Fruit fly (Drosophila melanogaster) whole organism, embryonic: Measurements from ENCODE around the gene Pex3.
A peak's percentile ranks its signal among the peaks of the same experiment; 100 is the strongest.

Experiments
- Antp ChIP-seq: fragments of 200-800 bp; sonication (Bioruptor generic); optimal IDR thresholded peaks from 3 replicates; lab custom pipeline; 2016; ENCODE audit warnings: missing biosample characterization, missing genetic modification characterization
- CG11247 ChIP-seq: fragments of 200-800 bp; sonication (Bioruptor generic); IDR thresholded peaks from 2 replicates; pipeline ENCODE4 v1.3.6; 2022; ENCODE audit warnings: missing biosample characterization, missing genetic modification characterization
- CG11504 ChIP-seq: fragments of 200-800 bp; sonication (Bioruptor generic); optimal IDR thresholded peaks from 3 replicates; lab custom pipeline; 2019; ENCODE audit warnings: missing biosample characterization, mild to moderate bottlenecking, missing genetic modification characterization, moderate library complexity
- CG11723 ChIP-seq: fragments of 200-800 bp; sonication (Bioruptor generic); optimal IDR thresholded peaks from 2 replicates; lab custom pipeline; 2017; ENCODE audit warnings: missing biosample characterization, mild to moderate bottlenecking, missing genetic modification characterization
- CG13123 ChIP-seq: fragments of 200-800 bp; sonication (Bioruptor generic); optimal IDR thresholded peaks from 2 replicates; lab custom pipeline; 2016; ENCODE audit warnings: missing biosample characterization, missing genetic modification characterization
- CG14860 ChIP-seq: fragments of 200-800 bp; sonication (Bioruptor generic); IDR thresholded peaks from 3 replicates; pipeline ENCODE4 v1.3.6; 2022; ENCODE audit warnings: missing biosample characterization, missing genetic modification characterization; ENCODE audit not compliant: partially characterized antibody
- CG1529 ChIP-seq: fragments of 200-800 bp; sonication (Bioruptor generic); optimal IDR thresholded peaks from 3 replicates; lab custom pipeline; 2018; ENCODE audit warnings: missing biosample characterization, missing genetic modification characterization
- CG17186 ChIP-seq: fragments of 200-800 bp; sonication (Bioruptor generic); optimal IDR thresholded peaks from 3 replicates; lab custom pipeline; 2017; ENCODE audit warnings: missing biosample characterization, missing genetic modification reagents, missing genetic modification characterization
- CG17328 ChIP-seq: fragments of 200-800 bp; sonication (Bioruptor generic); IDR thresholded peaks from 2 replicates; pipeline ENCODE4 v1.3.6; 2022; ENCODE audit warnings: missing biosample characterization, missing genetic modification characterization
- CG31388 ChIP-seq: fragments of 200-800 bp; sonication (Bioruptor generic); optimal IDR thresholded peaks from 2 replicates; lab custom pipeline; 2016; ENCODE audit warnings: missing biosample characterization, missing genetic modification characterization
- CG32772 ChIP-seq: fragments of 200-800 bp; sonication (Bioruptor generic); IDR thresholded peaks from 2 replicates; pipeline ENCODE4 v1.3.6; 2022; ENCODE audit warnings: missing biosample characterization, missing genetic modification characterization
- CG33213 ChIP-seq: fragments of 200-800 bp; sonication (Bioruptor generic); optimal IDR thresholded peaks from 3 replicates; lab custom pipeline; 2016; ENCODE audit warnings: missing biosample characterization, missing genetic modification characterization
- CG3995 ChIP-seq: fragments of 200-800 bp; sonication (Bioruptor generic); optimal IDR thresholded peaks from 3 replicates; lab custom pipeline; 2016; ENCODE audit warnings: missing biosample characterization, missing genetic modification characterization
- CG4404 ChIP-seq: fragments of 200-800 bp; sonication (Bioruptor generic); IDR thresholded peaks from 2 replicates; pipeline ENCODE4 v1.3.6; 2022; ENCODE audit warnings: missing biosample characterization, missing genetic modification characterization
- CG6654 ChIP-seq: fragments of 200-800 bp; sonication (Bioruptor generic); optimal IDR thresholded peaks from 2 replicates; lab custom pipeline; 2017; ENCODE audit warnings: missing biosample characterization, mild to moderate bottlenecking, missing genetic modification characterization
- CG6791 ChIP-seq: fragments of 200-800 bp; sonication (Bioruptor generic); IDR thresholded peaks from 3 replicates; pipeline ENCODE4 v1.3.6; 2022; ENCODE audit warnings: missing biosample characterization, missing genetic modification characterization; ENCODE audit not compliant: partially characterized antibody
- CG7839 ChIP-seq: fragments of 200-800 bp; sonication (Bioruptor generic); optimal IDR thresholded peaks from 3 replicates; lab custom pipeline; 2018; ENCODE audit warnings: missing biosample characterization, mild to moderate bottlenecking, missing genetic modification characterization, moderate library complexity
- CG9727 ChIP-seq: fragments of 200-800 bp; sonication (Bioruptor generic); optimal IDR thresholded peaks from 3 replicates; lab custom pipeline; 2017; ENCODE audit warnings: missing biosample characterization, mild to moderate bottlenecking, missing genetic modification characterization
- CG9817 ChIP-seq: fragments of 200-800 bp; sonication (Bioruptor generic); optimal IDR thresholded peaks from 2 replicates; lab custom pipeline; 2018; ENCODE audit warnings: missing biosample characterization, mild to moderate bottlenecking, missing genetic modification characterization, moderate library complexity
- CrebB ChIP-seq: fragments of 200-800 bp; sonication (Bioruptor generic); optimal IDR thresholded peaks from 3 replicates; lab custom pipeline; 2018; ENCODE audit warnings: missing biosample characterization, mild to moderate bottlenecking, missing genetic modification characterization
- D19A ChIP-seq: fragments of 200-800 bp; optimal IDR thresholded peaks from 3 replicates; lab custom pipeline; 2019; ENCODE audit warnings: missing biosample characterization, mild to moderate bottlenecking, missing genetic modification characterization, moderate library complexity
- Deaf1 ChIP-seq: fragments of 200-800 bp; optimal IDR thresholded peaks from 3 replicates; lab custom pipeline; 2019; ENCODE audit warnings: missing biosample characterization, mild to moderate bottlenecking, missing genetic modification characterization, moderate library complexity
- Fer1 ChIP-seq: fragments of 200-800 bp; sonication (Bioruptor generic); optimal IDR thresholded peaks from 2 replicates; lab custom pipeline; 2017; ENCODE audit warnings: missing biosample characterization, mild to moderate bottlenecking, missing genetic modification characterization
- Fer2 ChIP-seq: fragments of 200-800 bp; sonication (Bioruptor generic); optimal IDR thresholded peaks from 2 replicates; lab custom pipeline; 2018; ENCODE audit warnings: missing biosample characterization, mild to moderate bottlenecking, missing genetic modification characterization, moderate library complexity
- GATAe ChIP-seq: fragments of 200-800 bp; sonication (Bioruptor generic); conservative IDR thresholded peaks from 2 replicates; pipeline ENCODE4 v1.3.6; 2022; ENCODE audit warnings: missing biosample characterization, missing genetic modification characterization
- Hey ChIP-seq: fragments of 200-800 bp; sonication (Bioruptor generic); optimal IDR thresholded peaks from 3 replicates; lab custom pipeline; 2018; ENCODE audit warnings: missing biosample characterization, mild to moderate bottlenecking, missing genetic modification characterization
- Hmx ChIP-seq: fragments of 200-800 bp; sonication (Bioruptor generic); optimal IDR thresholded peaks from 2 replicates; lab custom pipeline; 2016; ENCODE audit warnings: missing biosample characterization, missing genetic modification characterization
- Jarid2 ChIP-seq: fragments of 200-800 bp; sonication (Bioruptor generic); optimal IDR thresholded peaks from 3 replicates; lab custom pipeline; 2017; ENCODE audit warnings: mild to moderate bottlenecking, missing biosample characterization, missing genetic modification reagents, missing genetic modification characterization
- Mrtf ChIP-seq: fragments of 200-800 bp; sonication (Bioruptor generic); IDR thresholded peaks from 3 replicates; pipeline ENCODE4 v1.3.6; 2022; ENCODE audit warnings: missing biosample characterization, missing genetic modification characterization
- Nf-YA ChIP-seq: fragments of 200-800 bp; sonication (Bioruptor generic); IDR thresholded peaks from 2 replicates; pipeline ENCODE4 v1.3.6; 2022; ENCODE audit warnings: missing biosample characterization, missing genetic modification characterization
- Sin3A ChIP-seq: fragments of >200 bp; optimal IDR thresholded peaks from 2 replicates; lab custom pipeline; 2018
- ac ChIP-seq: fragments of 200-800 bp; sonication (Bioruptor generic); optimal IDR thresholded peaks from 3 replicates; lab custom pipeline; 2017; ENCODE audit warnings: missing biosample characterization, mild to moderate bottlenecking, missing genetic modification characterization
- cwo ChIP-seq: fragments of 200-800 bp; sonication (Bioruptor generic); optimal IDR thresholded peaks from 3 replicates; lab custom pipeline; 2017; ENCODE audit warnings: missing biosample characterization, missing genetic modification characterization, mild to moderate bottlenecking, moderate library complexity, missing genetic modification reagents
- dati ChIP-seq: fragments of 200-800 bp; sonication (Bioruptor generic); IDR thresholded peaks from 2 replicates; pipeline ENCODE4 v1.3.6; 2022; ENCODE audit warnings: missing biosample characterization, missing genetic modification characterization
- dimm ChIP-seq: fragments of 200-800 bp; sonication (Bioruptor generic); IDR thresholded peaks from 2 replicates; pipeline ENCODE4 v1.3.6; 2022; ENCODE audit warnings: missing biosample characterization, missing genetic modification characterization
- en ChIP-seq: fragments of 200-800 bp; sonication (Bioruptor generic); optimal IDR thresholded peaks from 2 replicates; lab custom pipeline; 2016; ENCODE audit warnings: missing biosample characterization, missing genetic modification characterization
- fru ChIP-seq: fragments of >200 bp; optimal IDR thresholded peaks from 2 replicates; lab custom pipeline; 2017
- fu2 ChIP-seq: fragments of 200-800 bp; sonication (Bioruptor generic); optimal IDR thresholded peaks from 2 replicates; lab custom pipeline; 2016; ENCODE audit warnings: missing biosample characterization, missing genetic modification characterization
- ham ChIP-seq: fragments of 200-800 bp; sonication (Bioruptor generic); IDR thresholded peaks from 2 replicates; pipeline ENCODE4 v1.3.6; 2022; ENCODE audit warnings: missing biosample characterization, missing genetic modification characterization
- ind ChIP-seq: fragments of 200-800 bp; sonication (Bioruptor generic); optimal IDR thresholded peaks from 3 replicates; lab custom pipeline; 2016; ENCODE audit warnings: missing biosample characterization, missing genetic modification characterization
- kay ChIP-seq: fragments of 200-800 bp; sonication (Bioruptor generic); optimal IDR thresholded peaks from 2 replicates; lab custom pipeline; 2016; ENCODE audit warnings: missing biosample characterization, missing genetic modification characterization
- knrl ChIP-seq: fragments of 200-800 bp; sonication (Bioruptor generic); IDR thresholded peaks from 3 replicates; pipeline ENCODE4 v1.3.6; 2022; ENCODE audit warnings: missing biosample characterization, missing genetic modification characterization; ENCODE audit not compliant: partially characterized antibody
- lmd ChIP-seq: fragments of 200-800 bp; sonication (Bioruptor generic); IDR thresholded peaks from 2 replicates; pipeline ENCODE4 v1.3.6; 2022; ENCODE audit warnings: missing biosample characterization, missing genetic modification characterization
- nau ChIP-seq: fragments of 200-800 bp; sonication (Bioruptor generic); optimal IDR thresholded peaks from 3 replicates; lab custom pipeline; 2017; ENCODE audit warnings: missing biosample characterization, mild to moderate bottlenecking, missing genetic modification characterization, missing genetic modification reagents
- schlank ChIP-seq: fragments of 200-800 bp; sonication (Bioruptor generic); optimal IDR thresholded peaks from 2 replicates; lab custom pipeline; 2018; ENCODE audit warnings: missing biosample characterization, mild to moderate bottlenecking, missing genetic modification characterization
- slou ChIP-seq: fragments of 200-800 bp; sonication (Bioruptor generic); optimal IDR thresholded peaks from 3 replicates; lab custom pipeline; 2016; ENCODE audit warnings: missing biosample characterization, missing genetic modification characterization
- tgo ChIP-seq: fragments of 200-800 bp; sonication (Bioruptor generic); IDR thresholded peaks from 3 replicates; pipeline ENCODE4 v1.3.6; 2022; ENCODE audit warnings: missing biosample characterization, missing genetic modification characterization
- vnd ChIP-seq: fragments of 200-800 bp; sonication (Bioruptor generic); IDR thresholded peaks from 3 replicates; pipeline ENCODE4 v1.3.6; 2022; ENCODE audit warnings: missing biosample characterization, missing genetic modification characterization; ENCODE audit not compliant: partially characterized antibody
- wdn ChIP-seq: fragments of 200-800 bp; sonication (Bioruptor generic); IDR thresholded peaks from 2 replicates; pipeline ENCODE4 v1.3.6; 2022; ENCODE audit warnings: missing biosample characterization, missing genetic modification characterization
- zen2 ChIP-seq: fragments of 200-800 bp; sonication (Bioruptor generic); IDR thresholded peaks from 3 replicates; pipeline ENCODE4 v1.3.6; 2022; ENCODE audit warnings: missing biosample characterization, missing genetic modification characterization; ENCODE audit not compliant: partially characterized antibody

Gene Pex3

dm6 chr3L:15142004-15142890, 1.9 kb upstream of the Pex3 start, which contains the start of gene Pdi (continued):
- TF ChIP-seq CG7839 (tag; lab: Kevin White, UChicago) (peak; percentile 29), dimm (GFP tag; lab: Robert Waterston, UW) (no peak), Mrtf (GFP tag; lab: Robert Waterston, UW) (no peak), CG14860 (GFP tag; lab: Robert Waterston, UW) (no peak), CG11723 (no peak), fru (no peak), slou (no peak), CG11247 (no peak), CG6654 (no peak), vnd (peak; percentile 49; the same call in 2 of the 3 replicates), fu2 (GFP tag; lab: Kevin White, UChicago) (no peak), schlank (tag; lab: Kevin White, UChicago) (no peak), CG3995 (GFP tag; lab: Kevin White, UChicago) (peak; percentile 24), CG33213 (peak; percentile 69), tgo (GFP tag; lab: Robert Waterston, UW) (no peak), CG9817 (no peak), lmd (GFP tag; lab: Robert Waterston, UW) (no peak), ham (GFP tag; lab: Robert Waterston, UW) (no peak), CG31388 (GFP tag; lab: Kevin White, UChicago) (no peak), Antp (GFP tag; lab: Kevin White, UChicago) (no peak), CG1529 (GFP tag; lab: Kevin White, UChicago) (no peak), ac (GFP tag; lab: Kevin White, UChicago) (peak; percentile 5), D19A (tag; lab: Kevin White, UChicago) (peak; percentile 45), cwo (GFP tag; lab: Kevin White, UChicago) (peak; percentile 2), CG13123 (GFP tag; lab: Kevin White, UChicago) (no peak), CG11504 (tag; lab: Kevin White, UChicago) (peak; percentile 50), GATAe (GFP tag; lab: Robert Waterston, UW) (no peak), CG17328 (no peak), Hey (tag; lab: Kevin White, UChicago) (no peak), CrebB (peak; percentile 41), CG4404 (no peak), Sin3A (lab: Kevin White, UChicago) (peak; percentile 43), ind (GFP tag; lab: Kevin White, UChicago) (no peak), zen2 (no peak), Nf-YA (GFP tag; lab: Robert Waterston, UW) (no peak), CG9727 (GFP tag; lab: Kevin White, UChicago) (peak; percentile 40), CG17186 (peak; percentile 56), kay (GFP tag; lab: Kevin White, UChicago) (peak; percentile 7), Jarid2 (GFP tag; lab: Kevin White, UChicago) (peak; percentile 73), CG6791 (GFP tag; lab: Robert Waterston, UW) (peak; percentile 58; the same call in 1 of the 3 replicates), knrl (peak; percentile 79), nau (no peak), CG32772 (no peak), dati (GFP tag; lab: Robert Waterston, UW) (no peak), wdn (no peak), Fer2 (tag; lab: Kevin White, UChicago) (no peak), Fer1 (peak; percentile 29), Deaf1 (tag; lab: Kevin White, UChicago) (peak; percentile 3), en (GFP tag; lab: Kevin White, UChicago) (no peak), Hmx (no peak)
